Worm (Caenorhabditis elegans): ENCODE measurements around the gene nhr-221.

DNA sequence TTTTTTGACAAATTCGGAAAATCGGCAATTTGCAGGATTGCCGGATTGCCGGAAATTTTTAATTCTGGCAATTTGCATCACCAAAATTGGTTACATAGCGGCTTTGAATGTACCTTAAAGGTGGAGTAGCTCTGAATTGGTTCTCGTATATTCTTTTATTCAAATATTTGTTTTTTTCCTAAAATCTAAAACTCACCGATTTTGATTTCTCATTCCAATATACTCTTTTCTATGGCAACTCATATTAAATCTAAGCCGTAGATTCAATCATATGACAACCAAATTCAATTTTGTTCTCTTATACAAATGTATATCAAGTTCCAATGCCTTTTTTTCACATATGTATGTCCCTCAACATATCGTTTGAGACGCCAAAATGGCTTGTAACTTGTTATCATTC lies 14.4 kb upstream of the nhr-221 start, which contains the start of gene sri-21:
- TF ChIP-seq sea-1 (GFP tag; conservative IDR thresholded peaks at IDR 0.05) (no peak), tbx-37 (GFP tag; conservative IDR thresholded peaks at IDR 0.05) (no peak)

Measured in whole organism, early embryonic.